Worm (Caenorhabditis elegans): Measurements from ENCODE around the gene sra-6.

Gene sra-6

ce11 chrII:9550718-9551117 is at the start of gene sra-6:
Gene sra-6 (minus strand): TSS chrII:9550818.
- TF ChIP-seq hlh-6 (tag; optimal IDR thresholded peaks at IDR 0.05) (no peak), nfya-1 (tag; optimal IDR thresholded peaks at IDR 0.05) (no peak), pax-1 (tag; optimal IDR thresholded peaks at IDR 0.05) (no peak), ahr-1 (tag; optimal IDR thresholded peaks at IDR 0.05) (no peak), ceh-18 (tag; optimal IDR thresholded peaks at IDR 0.05) (no peak), ceh-22 (tag; optimal IDR thresholded peaks at IDR 0.05) (no peak), lim-6 (tag; optimal IDR thresholded peaks at IDR 0.05) (no peak)

- TF ChIP-seq hlh-8 (tag; optimal IDR thresholded peaks at IDR 0.05) (no peak), ahr-1 (tag; optimal IDR thresholded peaks at IDR 0.05) (no peak), hlh-30 (tag; optimal IDR thresholded peaks at IDR 0.05; ENCODE audit: insufficient read depth) (no peak), hlh-6 (tag; optimal IDR thresholded peaks at IDR 0.05) (no peak), C38D4.7 (GFP tag; optimal IDR thresholded peaks at IDR 0.05) (no peak)
These were observed 49.6 kb upstream of the sra-6 start for ce11 chrII:9600022-9600722.

ce11 chrII:9597516-9598047 is 47.0 kb upstream of the sra-6 start, which contains the start of gene mrpl-53:
Gene mrpl-53 (plus strand): TSS chrII:9597622.
- TF ChIP-seq ceh-2 (tag; optimal IDR thresholded peaks at IDR 0.05): no peak
- no peak for TF ChIP-seq nhr-11 (tag; optimal IDR thresholded peaks at IDR 0.05)
- TF ChIP-seq fkh-10 (GFP tag; optimal IDR thresholded peaks at IDR 0.05): no peak

ce11 chrII:9596401-9596800 is 45.8 kb upstream of the sra-6 start, which contains the start of gene E02H1.6:
Gene E02H1.6 (plus strand): TSS chrII:9596701.
- TF ChIP-seq che-1 (tag; optimal IDR thresholded peaks at IDR 0.05): no peak
- no peak for TF ChIP-seq lim-6 (tag; optimal IDR thresholded peaks at IDR 0.05)
- TF ChIP-seq syd-9 (tag; optimal IDR thresholded peaks at IDR 0.05): no peak
- no peak for TF ChIP-seq ahr-1 (tag; optimal IDR thresholded peaks at IDR 0.05)
- no peak for TF ChIP-seq hlh-6 (tag; optimal IDR thresholded peaks at IDR 0.05)
- TF ChIP-seq ceh-9 (tag; optimal IDR thresholded peaks at IDR 0.05): no peak
- no peak for TF ChIP-seq mec-3 (tag; optimal IDR thresholded peaks at IDR 0.05; ENCODE audit: borderline replicate concordance)
- no peak for TF ChIP-seq pros-1 (tag; optimal IDR thresholded peaks at IDR 0.05)
- no peak for TF ChIP-seq fkh-6 (tag; optimal IDR thresholded peaks at IDR 0.05)
- TF ChIP-seq ztf-16 (tag; optimal IDR thresholded peaks at IDR 0.05): no peak
- TF ChIP-seq pag-3 (tag; optimal IDR thresholded peaks at IDR 0.05; ENCODE audit: borderline replicate concordance): no peak
- no peak for TF ChIP-seq sdc-2 (tag; optimal IDR thresholded peaks at IDR 0.05)
- TF ChIP-seq sox-2 (GFP tag; IDR thresholded peaks at IDR 0.05): no peak
- no peak for TF ChIP-seq ceh-6 (GFP tag; optimal IDR thresholded peaks at IDR 0.05)

ce11 chrII:9594924-9595323 is 44.3 kb upstream of the sra-6 start, which contains the start of gene E02H1.5:
Gene E02H1.5 (plus strand): TSS chrII:9595224.
- no peak for TF ChIP-seq C38D4.7 (GFP tag; optimal IDR thresholded peaks at IDR 0.05)
- no peak for TF ChIP-seq ets-4 (tag; optimal IDR thresholded peaks at IDR 0.05)
- no peak for TF ChIP-seq gmeb-2 (tag; optimal IDR thresholded peaks at IDR 0.05)
- no peak for TF ChIP-seq hlh-8 (tag; optimal IDR thresholded peaks at IDR 0.05)
- TF ChIP-seq odd-2 (tag; optimal IDR thresholded peaks at IDR 0.05): no peak
- TF ChIP-seq pax-1 (tag; optimal IDR thresholded peaks at IDR 0.05): no peak
- no peak for TF ChIP-seq nfya-1 (tag; optimal IDR thresholded peaks at IDR 0.05)
- no peak for TF ChIP-seq ref-2 (tag; optimal IDR thresholded peaks at IDR 0.05)
- TF ChIP-seq hlh-13 (GFP tag; optimal IDR thresholded peaks at IDR 0.05): no peak
- no peak for TF ChIP-seq ceh-30 (tag; optimal IDR thresholded peaks at IDR 0.05)
- TF ChIP-seq sox-2 (GFP tag; IDR thresholded peaks at IDR 0.05): no peak
- TF ChIP-seq tbx-7 (tag; optimal IDR thresholded peaks at IDR 0.05): no peak
- no peak for TF ChIP-seq elt-4 (tag; optimal IDR thresholded peaks at IDR 0.05)
- no peak for TF ChIP-seq madf-2 (tag; optimal IDR thresholded peaks at IDR 0.05)
- no peak for TF ChIP-seq sdc-2 (tag; optimal IDR thresholded peaks at IDR 0.05)
- no peak for TF ChIP-seq rnt-1 (tag; optimal IDR thresholded peaks at IDR 0.05)
